Worm (Caenorhabditis elegans) whole organism, L4/young adult: ENCODE results near the gene F52G3.8.

Experiments used
- W03F9.2 ChIP-seq: fragments of 150-350 bp; optimal IDR thresholded peaks from 2 replicates; lab custom pipeline; 2014; ENCODE audit warnings: missing biosample characterization, missing genetic modification characterization
- dao-5 ChIP-seq: sonication (generic microtip); optimal IDR thresholded peaks from 2 replicates; lab custom pipeline; 2016; ENCODE audit warnings: missing genotype, missing genetic modification characterization, moderate library complexity, missing compliant biosample characterization
- him-1 ChIP-seq: sonication (generic microtip); optimal IDR thresholded peaks from 2 replicates; lab custom pipeline; 2016; ENCODE audit warnings: missing genotype, missing genetic modification reagents, missing genetic modification characterization, missing compliant biosample characterization

- TF ChIP-seq W03F9.2 (tag; lab: Kevin White, UChicago) (no peak), him-1 (no peak), dao-5 (tag; lab: Kevin White, UChicago) (no peak)
Measured at ce11 chrX:16993524-16993923, 40.8 kb upstream of the F52G3.8 start.
